Fruit fly (Drosophila melanogaster) whole organism, embryonic: ENCODE results near the gene Cpr67Fa2.

ENCODE experiments used
- Ada2b ChIP-seq: fragments of 200-800 bp; sonication (Bioruptor generic); IDR thresholded peaks from 2 replicates; pipeline ENCODE4 v1.3.6; 2022; ENCODE audit warnings: missing biosample characterization, missing genetic modification characterization
- Atf-2 ChIP-seq: fragments of 200-800 bp; sonication (Bioruptor generic); optimal IDR thresholded peaks from 2 replicates; lab custom pipeline; 2016; ENCODE audit warnings: missing biosample characterization, missing genetic modification characterization
- Awh ChIP-seq: fragments of 200-800 bp; sonication (Bioruptor generic); IDR thresholded peaks from 2 replicates; pipeline ENCODE4, ENCODE4 v1.3.6; 2022; ENCODE audit warnings: missing biosample characterization, missing genetic modification characterization
- B-H1 ChIP-seq: fragments of 200-800 bp; sonication (Bioruptor generic); IDR thresholded peaks from 3 replicates; pipeline ENCODE4 v1.3.6; 2022; ENCODE audit warnings: missing biosample characterization, missing genetic modification characterization
- CG10543 ChIP-seq: fragments of 200-800 bp; sonication (Bioruptor generic); optimal IDR thresholded peaks from 3 replicates; lab custom pipeline; 2017; ENCODE audit warnings: missing biosample characterization, mild to moderate bottlenecking, missing genetic modification characterization, moderate library complexity
- CG11504 ChIP-seq: fragments of 200-800 bp; sonication (Bioruptor generic); optimal IDR thresholded peaks from 3 replicates; lab custom pipeline; 2019; ENCODE audit warnings: missing biosample characterization, mild to moderate bottlenecking, missing genetic modification characterization, moderate library complexity
- CG11695 ChIP-seq: fragments of 200-800 bp; sonication (Bioruptor generic); IDR thresholded peaks from 3 replicates; pipeline ENCODE4 v1.3.6; 2022; ENCODE audit warnings: missing biosample characterization, missing genetic modification characterization
- CG12104 ChIP-seq: fragments of 200-800 bp; sonication (Bioruptor generic); optimal IDR thresholded peaks from 3 replicates; lab custom pipeline; 2016; ENCODE audit warnings: missing biosample characterization, missing genetic modification characterization
- CG12391 ChIP-seq: fragments of 200-800 bp; sonication (Bioruptor generic); optimal IDR thresholded peaks from 3 replicates; lab custom pipeline; 2018; ENCODE audit warnings: missing biosample characterization, mild to moderate bottlenecking, missing genetic modification characterization, moderate library complexity
- CG13424 ChIP-seq: fragments of 200-800 bp; sonication (Bioruptor generic); optimal IDR thresholded peaks from 2 replicates; lab custom pipeline; 2019; ENCODE audit warnings: missing biosample characterization, mild to moderate bottlenecking, missing genetic modification characterization, moderate library complexity
- CG14014 ChIP-seq: fragments of 200-800 bp; sonication (Bioruptor generic); IDR thresholded peaks from 2 replicates; pipeline ENCODE4 v1.3.6; 2022; ENCODE audit warnings: missing biosample characterization, missing genetic modification characterization
- CG15514 ChIP-seq: fragments of 200-800 bp; sonication (Bioruptor generic); optimal IDR thresholded peaks from 3 replicates; lab custom pipeline; 2017; ENCODE audit warnings: missing biosample characterization, missing genetic modification characterization, mild to moderate bottlenecking, moderate library complexity, missing genetic modification reagents
- CG1792 ChIP-seq: fragments of 200-800 bp; sonication (Bioruptor generic); optimal IDR thresholded peaks from 2 replicates; lab custom pipeline; 2016; ENCODE audit warnings: missing biosample characterization, missing genetic modification characterization
- CG1832 ChIP-seq: fragments of 200-800 bp; sonication (Bioruptor generic); optimal IDR thresholded peaks from 2 replicates; lab custom pipeline; 2017; ENCODE audit warnings: missing biosample characterization, mild to moderate bottlenecking, missing genetic modification characterization, inconsistent platforms
- CG31441 ChIP-seq: fragments of 200-800 bp; sonication (Bioruptor generic); IDR thresholded peaks from 2 replicates; pipeline ENCODE4 v1.3.6; 2022; ENCODE audit warnings: missing biosample characterization, missing genetic modification characterization
- CG34376 ChIP-seq: fragments of 200-800 bp; sonication (Bioruptor generic); optimal IDR thresholded peaks from 2 replicates; lab custom pipeline; 2018; ENCODE audit warnings: missing biosample characterization, mild to moderate bottlenecking, missing genetic modification characterization
- CG4328 ChIP-seq: fragments of 200-800 bp; sonication (Bioruptor generic); optimal IDR thresholded peaks from 3 replicates; lab custom pipeline; 2017; ENCODE audit warnings: missing biosample characterization, missing genetic modification reagents, missing genetic modification characterization
- CG4404 ChIP-seq: fragments of 200-800 bp; sonication (Bioruptor generic); IDR thresholded peaks from 2 replicates; pipeline ENCODE4 v1.3.6; 2022; ENCODE audit warnings: missing biosample characterization, missing genetic modification characterization
- CG6254 ChIP-seq: fragments of 200-800 bp; sonication (Bioruptor generic); optimal IDR thresholded peaks from 3 replicates; lab custom pipeline; 2017; ENCODE audit warnings: mild to moderate bottlenecking, missing biosample characterization, missing genetic modification reagents, missing genetic modification characterization
- CG8924 ChIP-seq: fragments of 200-800 bp; optimal IDR thresholded peaks from 3 replicates; lab custom pipeline; 2019; ENCODE audit warnings: missing biosample characterization, mild to moderate bottlenecking, missing genetic modification characterization, moderate library complexity
- CG9817 ChIP-seq: fragments of 200-800 bp; sonication (Bioruptor generic); optimal IDR thresholded peaks from 2 replicates; lab custom pipeline; 2018; ENCODE audit warnings: missing biosample characterization, mild to moderate bottlenecking, missing genetic modification characterization, moderate library complexity
- CHES-1-like ChIP-seq: fragments of 200-800 bp; sonication (Bioruptor generic); optimal IDR thresholded peaks from 2 replicates; lab custom pipeline; 2016; ENCODE audit warnings: missing biosample characterization, missing genetic modification characterization
- CrebB ChIP-seq: fragments of 200-800 bp; sonication (Bioruptor generic); optimal IDR thresholded peaks from 3 replicates; lab custom pipeline; 2018; ENCODE audit warnings: missing biosample characterization, mild to moderate bottlenecking, missing genetic modification characterization
- Deaf1 ChIP-seq: fragments of 200-800 bp; optimal IDR thresholded peaks from 3 replicates; lab custom pipeline; 2019; ENCODE audit warnings: missing biosample characterization, mild to moderate bottlenecking, missing genetic modification characterization, moderate library complexity
- ERR ChIP-seq: fragments of 200-800 bp; sonication (Bioruptor generic); optimal IDR thresholded peaks from 2 replicates; lab custom pipeline; 2016; ENCODE audit warnings: missing biosample characterization, missing genetic modification characterization
- Eip74EF ChIP-seq, 2 experiments: fragments of 200-800 bp in 1 of 2; fragments of >200 bp in 1 of 2; sonication (Bioruptor generic) in 1 of 2; optimal IDR thresholded peaks; 2 replicates each; lab custom pipeline; 2017 to 2019; ENCODE audit warnings: missing biosample characterization in 2 of 2, missing genetic modification characterization in 2 of 2, mild to moderate bottlenecking in 1 of 2, moderate library complexity in 1 of 2
- HLH54F ChIP-seq: fragments of 200-800 bp; sonication (Bioruptor generic); optimal IDR thresholded peaks from 3 replicates; lab custom pipeline; 2016; ENCODE audit warnings: missing biosample characterization, missing genetic modification characterization
- Hmr ChIP-seq: fragments of 200-800 bp; sonication (Bioruptor generic); optimal IDR thresholded peaks from 3 replicates; lab custom pipeline; 2017; ENCODE audit warnings: mild to moderate bottlenecking, missing biosample characterization, missing genetic modification reagents, missing genetic modification characterization
- Oaz ChIP-seq: fragments of 200-800 bp; sonication (Bioruptor generic); IDR thresholded peaks from 2 replicates; pipeline ENCODE4 v1.3.6; 2022; ENCODE audit warnings: missing biosample characterization, missing genetic modification characterization
- Optix ChIP-seq: fragments of 200-800 bp; sonication (Bioruptor generic); IDR thresholded peaks from 3 replicates; pipeline ENCODE4 v1.3.6; 2022; ENCODE audit warnings: missing biosample characterization, missing genetic modification characterization
- Sry-δ ChIP-seq: fragments of 200-800 bp; sonication (Bioruptor generic); optimal IDR thresholded peaks from 2 replicates; lab custom pipeline; 2016; ENCODE audit warnings: missing biosample characterization, missing genetic modification characterization
- Ssrp ChIP-seq: fragments of 200-800 bp; sonication (Bioruptor generic); optimal IDR thresholded peaks from 2 replicates; lab custom pipeline; 2018; ENCODE audit warnings: missing biosample characterization, mild to moderate bottlenecking, missing genetic modification characterization, moderate library complexity
- Xrp1 ChIP-seq: fragments of 200-800 bp; sonication (Bioruptor generic); IDR thresholded peaks from 2 replicates; pipeline ENCODE4 v1.3.6; 2022; ENCODE audit warnings: missing biosample characterization, missing genetic modification characterization
- ash1 ChIP-seq: fragments of 200-800 bp; sonication (Bioruptor generic); optimal IDR thresholded peaks from 2 replicates; lab custom pipeline; 2018; ENCODE audit warnings: missing biosample characterization, mild to moderate bottlenecking, missing genetic modification characterization
- az2 ChIP-seq: fragments of 200-800 bp; sonication (Bioruptor generic); optimal IDR thresholded peaks from 3 replicates; lab custom pipeline; 2016; ENCODE audit warnings: missing biosample characterization, missing genetic modification characterization
- bowl ChIP-seq: fragments of 200-800 bp; sonication (Bioruptor generic); IDR thresholded peaks from 2 replicates; pipeline ENCODE4 v1.3.6; 2022; ENCODE audit warnings: missing biosample characterization, missing genetic modification characterization
- ci ChIP-seq: fragments of 200-800 bp; sonication (Bioruptor generic); IDR thresholded peaks from 3 replicates; pipeline ENCODE4 v1.3.6; 2022; ENCODE audit warnings: missing biosample characterization, missing genetic modification characterization
- dm ChIP-seq: fragments of 200-800 bp; sonication (Bioruptor generic); optimal IDR thresholded peaks from 3 replicates; lab custom pipeline; 2016; ENCODE audit warnings: missing biosample characterization, missing genetic modification characterization
- esg ChIP-seq: fragments of 200-800 bp; sonication (Bioruptor generic); conservative IDR thresholded peaks from 2 replicates; pipeline ENCODE4 v1.3.6; 2022; ENCODE audit warnings: missing biosample characterization, missing genetic modification characterization
- eve ChIP-seq, 2 experiments: fragments of >200 bp; optimal IDR thresholded peaks; 2 replicates each; lab custom pipeline; 2017; ENCODE audit warnings: missing biosample characterization in 2 of 2, missing genetic modification characterization in 2 of 2
- ewg ChIP-seq: fragments of 200-800 bp; sonication (Bioruptor generic); optimal IDR thresholded peaks from 3 replicates; lab custom pipeline; 2017; ENCODE audit warnings: mild to moderate bottlenecking, missing biosample characterization, missing genetic modification reagents, missing genetic modification characterization
- lov ChIP-seq, 2 experiments: fragments of 200-800 bp in 1 of 2; fragments of >200 bp in 1 of 2; sonication (Bioruptor generic) in 1 of 2; IDR thresholded peaks in 1 of 2; optimal IDR thresholded peaks in 1 of 2; 2 replicates in 1 of 2; 3 replicates in 1 of 2; pipeline versions ENCODE4 v1.3.6 to Lab custom; 2017 to 2022; ENCODE audit warnings: missing biosample characterization in 1 of 2, missing genetic modification characterization in 1 of 2
- mirr ChIP-seq: fragments of 200-800 bp; sonication (Bioruptor generic); optimal IDR thresholded peaks from 3 replicates; lab custom pipeline; 2018; ENCODE audit warnings: missing biosample characterization, mild to moderate bottlenecking, missing genetic modification characterization
- pros ChIP-seq: fragments of 200-800 bp; sonication (Bioruptor generic); optimal IDR thresholded peaks from 3 replicates; lab custom pipeline; 2019; ENCODE audit warnings: missing biosample characterization, mild to moderate bottlenecking, missing genetic modification characterization, moderate library complexity
- sens ChIP-seq: fragments of 200-800 bp; sonication (Bioruptor generic); peaks from one replicate; lab custom pipeline; 2016; ENCODE audit warnings: missing biosample characterization, missing genetic modification characterization
- stwl ChIP-seq: fragments of 200-800 bp; sonication (Bioruptor generic); optimal IDR thresholded peaks from 3 replicates; lab custom pipeline; 2018; ENCODE audit warnings: missing biosample characterization, mild to moderate bottlenecking, missing genetic modification characterization, moderate library complexity
- tgo ChIP-seq: fragments of 200-800 bp; sonication (Bioruptor generic); IDR thresholded peaks from 3 replicates; pipeline ENCODE4 v1.3.6; 2022; ENCODE audit warnings: missing biosample characterization, missing genetic modification characterization
- wor ChIP-seq: fragments of 200-800 bp; sonication (Bioruptor generic); IDR thresholded peaks from 2 replicates; pipeline ENCODE4 v1.3.6; 2022; ENCODE audit warnings: missing biosample characterization, missing genetic modification characterization
- zf30C ChIP-seq: fragments of 200-800 bp; sonication (Bioruptor generic); optimal IDR thresholded peaks from 3 replicates; lab custom pipeline; 2018; ENCODE audit warnings: missing biosample characterization, mild to moderate bottlenecking, missing genetic modification characterization

Cpr67Fa2 gene

dm6 chr3L:10849620-10850302 lies 41.8 kb upstream of the Cpr67Fa2 start (continued):
- no peak for TF ChIP-seq lov (optimal IDR thresholded peaks at IDR 0.05; lab: Kevin White, UChicago)
- peak; percentile 44; the same call in 2 of the 3 replicates for TF ChIP-seq lov (GFP tag; IDR thresholded peaks at IDR 0.05; lab: Robert Waterston, UW)
- TF ChIP-seq stwl (tag; lab: Kevin White, UChicago): peak; percentile 13
- peak; percentile 62; the same call in 1 of the 2 replicates for TF ChIP-seq Xrp1 (GFP tag; lab: Robert Waterston, UW)
- TF ChIP-seq bowl: no peak
- TF ChIP-seq az2 (GFP tag; lab: Kevin White, UChicago): peak; percentile 51
- TF ChIP-seq CG4404 (GFP tag; lab: Robert Waterston, UW): no peak
- TF ChIP-seq CG15514 (GFP tag; lab: Kevin White, UChicago): no peak
- no peak for TF ChIP-seq wor (GFP tag; lab: Robert Waterston, UW)
- peak; percentile 59 for TF ChIP-seq CG1832 (GFP tag; lab: Kevin White, UChicago)
- peak; percentile 17; the same call in 1 of the 2 replicates for TF ChIP-seq Awh
- no peak for TF ChIP-seq CHES-1-like
- no peak for TF ChIP-seq tgo (GFP tag; lab: Robert Waterston, UW)
- peak; percentile 22; the same call in 1 of the 2 replicates for TF ChIP-seq esg
- TF ChIP-seq CG1792: no peak
- TF ChIP-seq Eip74EF (GFP tag; optimal IDR thresholded peaks at IDR 0.05; lab: Kevin White, UChicago): no peak
- TF ChIP-seq mirr: no peak
- peak; percentile 11 for TF ChIP-seq CG4328 (GFP tag; lab: Kevin White, UChicago)
- TF ChIP-seq CG11504 (tag; lab: Kevin White, UChicago): peak; percentile 32
- TF ChIP-seq Ssrp: peak; percentile 6
- peak; percentile 17 for TF ChIP-seq zf30C
- peak; percentile 42 for TF ChIP-seq CG12391
- peak; percentile 52 for TF ChIP-seq Deaf1 (tag; lab: Kevin White, UChicago)
- no peak for TF ChIP-seq Hmr (GFP tag; lab: Kevin White, UChicago)
- peak; percentile 32 for TF ChIP-seq CG12104
- no peak for TF ChIP-seq eve (GFP tag; optimal IDR thresholded peaks at IDR 0.05; lab: Kevin White, UChicago)
- no peak for TF ChIP-seq ash1 (GFP tag; lab: Kevin White, UChicago)
- TF ChIP-seq Sry-δ (GFP tag; lab: Kevin White, UChicago): peak; percentile 65
- TF ChIP-seq Optix (GFP tag; lab: Robert Waterston, UW): no peak
- no peak for TF ChIP-seq ERR (GFP tag; lab: Kevin White, UChicago)
- peak; percentile 34; the same call in 1 of the 2 replicates for TF ChIP-seq CG14014
- peak; percentile 2 for TF ChIP-seq CG6254 (GFP tag; lab: Kevin White, UChicago)
- peak; percentile 44 for TF ChIP-seq CG31441 (GFP tag; lab: Robert Waterston, UW)
- TF ChIP-seq Oaz (GFP tag; lab: Robert Waterston, UW): no peak
- TF ChIP-seq HLH54F: no peak
- TF ChIP-seq CG34376: no peak
- peak; percentile 34 for TF ChIP-seq CG13424
- no peak for TF ChIP-seq Ada2b (GFP tag; lab: Robert Waterston, UW)
- peak; percentile 27 for TF ChIP-seq pros (GFP tag; lab: Kevin White, UChicago)
- peak; percentile 20; the same call in 1 of the 3 replicates for TF ChIP-seq CG11695
- peak; percentile 79 for TF ChIP-seq sens
- no peak for TF ChIP-seq CrebB (tag; lab: Kevin White, UChicago)
- TF ChIP-seq CG10543 (GFP tag; lab: Kevin White, UChicago): no peak
- TF ChIP-seq dm: no peak
- no peak; the same call in 2 of the 3 replicates for TF ChIP-seq B-H1
- peak; percentile 47; the same call in 1 of the 3 replicates for TF ChIP-seq ci (GFP tag; lab: Robert Waterston, UW)
- TF ChIP-seq ewg (GFP tag; lab: Kevin White, UChicago): no peak
- TF ChIP-seq CG9817 (tag; lab: Kevin White, UChicago): no peak
- TF ChIP-seq CG8924 (tag; lab: Kevin White, UChicago): peak; percentile 80
- TF ChIP-seq Atf-2: no peak
